Fruit fly (Drosophila melanogaster): Measurements from ENCODE around the gene CG31068.

CG31068 gene

dm6 chr3R:27233398-27233797 is at the start of gene CG31068:
Gene CG31068, plus strand, starts transcription at chr3R:27233698.
- TF ChIP-seq CG12605 (GFP tag; IDR thresholded peaks at IDR 0.05) (no peak), CG17806 (tag; optimal IDR thresholded peaks at IDR 0.05) (no peak), Pif1A (GFP tag; optimal IDR thresholded peaks at IDR 0.05) (no peak), EcR (GFP tag; optimal IDR thresholded peaks at IDR 0.05) (no peak), CG8159 (tag; optimal IDR thresholded peaks at IDR 0.05) (no peak), CG13204 (GFP tag; optimal IDR thresholded peaks at IDR 0.05) (no peak), Snoo (tag; optimal IDR thresholded peaks at IDR 0.05) (no peak), fd96Ca (GFP tag; IDR thresholded peaks at IDR 0.05) (no peak), CG14655 (GFP tag; optimal IDR thresholded peaks at IDR 0.05) (no peak), CG8301 (tag; optimal IDR thresholded peaks at IDR 0.05) (no peak), gl (tag; optimal IDR thresholded peaks at IDR 0.05) (no peak), CG10348 (GFP tag; IDR thresholded peaks at IDR 0.05) (no peak), CG32121 (GFP tag; IDR thresholded peaks at IDR 0.05) (no peak), CG9948 (tag; optimal IDR thresholded peaks at IDR 0.05) (no peak), CG34367 (tag; optimal IDR thresholded peaks at IDR 0.05) (no peak), Ets98B (GFP tag; IDR thresholded peaks at IDR 0.05) (no peak), Pif1B (GFP tag; optimal IDR thresholded peaks at IDR 0.05) (no peak), D1 (tag; optimal IDR thresholded peaks at IDR 0.05) (no peak)

- TF ChIP-seq CG15710 (tag; optimal IDR thresholded peaks at IDR 0.05), result peak; percentile 57
- no peak for TF ChIP-seq Ets98B (GFP tag; IDR thresholded peaks at IDR 0.05)
- peak; percentile 61 for TF ChIP-seq Snoo (tag; optimal IDR thresholded peaks at IDR 0.05)
- TF ChIP-seq CG34367 (tag; optimal IDR thresholded peaks at IDR 0.05), result peak; percentile 12
- TF ChIP-seq CG14655 (GFP tag; optimal IDR thresholded peaks at IDR 0.05), result peak; percentile 65
- TF ChIP-seq CG8301 (tag; optimal IDR thresholded peaks at IDR 0.05), result peak; percentile 34
- TF ChIP-seq Pif1A (GFP tag; optimal IDR thresholded peaks at IDR 0.05), result peak; percentile 64
- peak; percentile 67 for TF ChIP-seq fd96Ca (GFP tag; IDR thresholded peaks at IDR 0.05)
- peak; percentile 47 for TF ChIP-seq CG9948 (tag; optimal IDR thresholded peaks at IDR 0.05)
- peak; percentile 39 for TF ChIP-seq Pif1B (GFP tag; optimal IDR thresholded peaks at IDR 0.05)
- peak; percentile 29; the same call in 1 of the 2 replicates for TF ChIP-seq CG32121 (GFP tag; IDR thresholded peaks at IDR 0.05)
- TF ChIP-seq CG4496 (GFP tag; IDR thresholded peaks at IDR 0.05), result peak; percentile 66; the same call in 2 of the 3 replicates
- TF ChIP-seq CG10348 (GFP tag; IDR thresholded peaks at IDR 0.05), result no peak
- peak; percentile 93 for TF ChIP-seq CG13204 (GFP tag; optimal IDR thresholded peaks at IDR 0.05)
- TF ChIP-seq D1 (tag; optimal IDR thresholded peaks at IDR 0.05), result no peak
- TF ChIP-seq CG12605 (GFP tag; IDR thresholded peaks at IDR 0.05), result no peak
- TF ChIP-seq CG17806 (tag; optimal IDR thresholded peaks at IDR 0.05), result peak; percentile 55
- TF ChIP-seq EcR (GFP tag; optimal IDR thresholded peaks at IDR 0.05), result peak; percentile 84
- no peak for TF ChIP-seq rn (GFP tag; IDR thresholded peaks at IDR 0.05)
- peak; percentile 56 for TF ChIP-seq CG8159 (tag; optimal IDR thresholded peaks at IDR 0.05)
- no peak for TF ChIP-seq gl (tag; optimal IDR thresholded peaks at IDR 0.05)
These were observed 47.4 kb upstream of the CG31068 start for dm6 chr3R:27185933-27186571.

- no peak for TF ChIP-seq CG12605 (GFP tag; IDR thresholded peaks at IDR 0.05)
- TF ChIP-seq CG32121 (GFP tag; IDR thresholded peaks at IDR 0.05), result no peak
These were observed 46.6 kb upstream of the CG31068 start for dm6 chr3R:27186849-27187248.

dm6 chr3R:27193079-27193478 is 40.4 kb upstream of the CG31068 start:
- TF ChIP-seq Pif1A (GFP tag; optimal IDR thresholded peaks at IDR 0.05) (no peak), CG14655 (GFP tag; optimal IDR thresholded peaks at IDR 0.05) (peak; percentile 62), D1 (tag; optimal IDR thresholded peaks at IDR 0.05) (no peak), CG8301 (tag; optimal IDR thresholded peaks at IDR 0.05) (peak; percentile 58), gl (tag; optimal IDR thresholded peaks at IDR 0.05) (no peak), CG8159 (tag; optimal IDR thresholded peaks at IDR 0.05) (peak; percentile 35), CG32121 (GFP tag; IDR thresholded peaks at IDR 0.05) (peak; percentile 46; the same call in 1 of the 2 replicates), rn (GFP tag; IDR thresholded peaks at IDR 0.05) (0 out of 2 replicates have a peak, but pooled peaks have one; percentile 21), CG9948 (tag; optimal IDR thresholded peaks at IDR 0.05) (peak; percentile 22), CG10348 (GFP tag; IDR thresholded peaks at IDR 0.05) (no peak), CG4496 (GFP tag; IDR thresholded peaks at IDR 0.05) (peak; percentile 77), CG12605 (GFP tag; IDR thresholded peaks at IDR 0.05) (no peak), CG13204 (GFP tag; optimal IDR thresholded peaks at IDR 0.05) (no peak), fd96Ca (GFP tag; IDR thresholded peaks at IDR 0.05) (no peak), Snoo (tag; optimal IDR thresholded peaks at IDR 0.05) (no peak), Ets98B (GFP tag; IDR thresholded peaks at IDR 0.05) (peak; percentile 17; the same call in 1 of the 2 replicates), Pif1B (GFP tag; optimal IDR thresholded peaks at IDR 0.05) (no peak), CG34367 (tag; optimal IDR thresholded peaks at IDR 0.05) (peak; percentile 23), CG17806 (tag; optimal IDR thresholded peaks at IDR 0.05) (peak; percentile 47), CG15710 (tag; optimal IDR thresholded peaks at IDR 0.05) (peak; percentile 41), EcR (GFP tag; optimal IDR thresholded peaks at IDR 0.05) (no peak)

- no peak for TF ChIP-seq Pif1A (GFP tag; optimal IDR thresholded peaks at IDR 0.05)
- no peak for TF ChIP-seq CG4496 (GFP tag; IDR thresholded peaks at IDR 0.05)
- TF ChIP-seq Pif1B (GFP tag; optimal IDR thresholded peaks at IDR 0.05), result peak; percentile 10
- TF ChIP-seq Ets98B (GFP tag; IDR thresholded peaks at IDR 0.05), result peak; percentile 40; the same call in 1 of the 2 replicates
- no peak for TF ChIP-seq CG14655 (GFP tag; optimal IDR thresholded peaks at IDR 0.05)
- TF ChIP-seq CG8159 (tag; optimal IDR thresholded peaks at IDR 0.05), result no peak
- TF ChIP-seq fd96Ca (GFP tag; IDR thresholded peaks at IDR 0.05), result 0 out of 3 replicates have a peak, but pooled peaks have one; percentile 37
- peak; percentile 28 for TF ChIP-seq EcR (GFP tag; optimal IDR thresholded peaks at IDR 0.05)
- no peak for TF ChIP-seq CG12605 (GFP tag; IDR thresholded peaks at IDR 0.05)
- peak; percentile 35 for TF ChIP-seq CG13204 (GFP tag; optimal IDR thresholded peaks at IDR 0.05)
- TF ChIP-seq CG32121 (GFP tag; IDR thresholded peaks at IDR 0.05), result 0 out of 2 replicates have a peak, but pooled peaks have one; percentile 27
- no peak for TF ChIP-seq CG10348 (GFP tag; IDR thresholded peaks at IDR 0.05)
- no peak for TF ChIP-seq CG15710 (tag; optimal IDR thresholded peaks at IDR 0.05)
- peak; percentile 31 for TF ChIP-seq Snoo (tag; optimal IDR thresholded peaks at IDR 0.05)
- TF ChIP-seq gl (tag; optimal IDR thresholded peaks at IDR 0.05), result peak; percentile 14
- no peak for TF ChIP-seq CG8301 (tag; optimal IDR thresholded peaks at IDR 0.05)
These were observed 39.4 kb upstream of the CG31068 start, which contains the start of gene Ser for dm6 chr3R:27194106-27194505. Gene Ser, minus strand, starts transcription at chr3R:27194267.

Measured in whole organism, pupa.